3 fruit fly cellular contexts compared by ENCODE assay signal in the genomic region with DNA sequence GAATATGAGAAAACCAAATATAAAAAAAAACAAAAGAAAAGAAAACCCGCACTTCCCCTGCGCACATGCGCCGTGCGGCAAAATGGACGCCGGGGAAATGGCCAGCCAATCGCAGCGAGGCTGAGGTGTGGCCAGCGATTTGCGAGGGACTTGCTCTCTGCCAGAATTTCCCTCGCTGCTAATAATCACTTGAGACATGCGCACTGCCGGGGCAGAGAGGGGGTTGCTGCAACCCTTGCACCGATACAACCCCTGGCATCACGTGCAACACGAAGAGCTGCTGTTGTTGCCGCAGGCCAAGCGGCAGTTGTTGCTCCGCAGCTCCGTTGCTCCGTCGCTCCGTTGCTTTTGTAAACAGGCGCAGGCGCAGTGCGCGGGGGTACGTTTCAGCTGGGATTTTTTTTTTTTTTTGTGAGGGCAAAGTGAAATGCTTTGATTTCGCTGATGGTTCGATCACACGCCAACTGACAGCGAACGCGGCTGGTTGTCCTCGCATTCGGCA.
TF ChIP-seq lines count a peak whose summit lies in the region.

Gene Lmx1a (plus strand): TSS at position 452 of the 502 bp plus-strand sequence.

- TF ChIP-seq CTCF in whole organism, embryonic (GFP tag; optimal IDR thresholded peaks at IDR 0.05; lab: Kevin White, UChicago) = no peak

TF ChIP-seq in whole organism, adult, 20 proteins besides CTCF, POLR2A, EP300 and RAD21:
- TF ChIP-seq CG7101 (tag; optimal IDR thresholded peaks at IDR 0.05; lab: Kevin White, UChicago) = no peak
- peak; percentile 53 for TF ChIP-seq pad (GFP tag; optimal IDR thresholded peaks at IDR 0.05; lab: Kevin White, UChicago)
- TF ChIP-seq CG5204 (GFP tag; optimal IDR thresholded peaks at IDR 0.05; lab: Kevin White, UChicago) = no peak

TF ChIP-seq in whole organism, embryonic, 481 proteins besides CTCF, POLR2A, EP300 and RAD21:
- TF ChIP-seq hbn (GFP tag; IDR thresholded peaks at IDR 0.05; lab: Robert Waterston, UW; ENCODE audit: partially characterized antibody) = 0 out of 2 replicates have a peak, but pooled peaks have one; percentile 16
- TF ChIP-seq CG11696 (GFP tag; IDR thresholded peaks at IDR 0.05; lab: Robert Waterston, UW) = no peak
- 0 out of 3 replicates have a peak, but pooled peaks have one; percentile 23 for TF ChIP-seq CG6791 (GFP tag; IDR thresholded peaks at IDR 0.05; lab: Robert Waterston, UW; ENCODE audit: partially characterized antibody)
- TF ChIP-seq nerfin-1 (tag; optimal IDR thresholded peaks at IDR 0.05; lab: Kevin White, UChicago) = no peak
- no peak for TF ChIP-seq CG18262 (tag; optimal IDR thresholded peaks at IDR 0.05; lab: Kevin White, UChicago)
- TF ChIP-seq Dp (GFP tag; optimal IDR thresholded peaks at IDR 0.05; lab: Kevin White, UChicago) = no peak
- TF ChIP-seq chinmo (GFP tag; IDR thresholded peaks at IDR 0.05; lab: Robert Waterston, UW; ENCODE audit: partially characterized antibody) = 0 out of 4 replicates have a peak, but pooled peaks have one; percentile 59
- peak; percentile 88 for TF ChIP-seq ewg (GFP tag; optimal IDR thresholded peaks at IDR 0.05; lab: Kevin White, UChicago)
- peak; percentile 73 for TF ChIP-seq CG4360 (GFP tag; IDR thresholded peaks at IDR 0.05; lab: Robert Waterston, UW)
- peak; percentile 1 for TF ChIP-seq sqz (GFP tag; optimal IDR thresholded peaks at IDR 0.05; lab: Kevin White, UChicago)
- peak; percentile 12 to 44 for TF ChIP-seq Trl (optimal IDR thresholded peaks at IDR 0.05; lab: Kevin White, UChicago)
- TF ChIP-seq Trl (GFP tag; optimal IDR thresholded peaks at IDR 0.05; lab: Kevin White, UChicago) = no peak
- peak; percentile 28 for TF ChIP-seq Kr (GFP tag; optimal IDR thresholded peaks at IDR 0.05; lab: Kevin White, UChicago)
- TF ChIP-seq crol (GFP tag; IDR thresholded peaks at IDR 0.05; lab: Robert Waterston, UW) = peak; percentile 82
- TF ChIP-seq Nf-YB (GFP tag; optimal IDR thresholded peaks at IDR 0.05; lab: Kevin White, UChicago) = peak; percentile 96
- TF ChIP-seq Nf-YC (tag; optimal IDR thresholded peaks at IDR 0.05; lab: Kevin White, UChicago) = peak; percentile 93
- 0 out of 2 replicates have a peak, but pooled peaks have one; percentile 35 for TF ChIP-seq sens-2 (GFP tag; IDR thresholded peaks at IDR 0.05; lab: Robert Waterston, UW)
- TF ChIP-seq ci (GFP tag; IDR thresholded peaks at IDR 0.05; lab: Robert Waterston, UW) = 0 out of 3 replicates have a peak, but pooled peaks have one; percentile 5
- peak; percentile 88 for TF ChIP-seq seq (GFP tag; IDR thresholded peaks at IDR 0.05; lab: Robert Waterston, UW)
- no peak for TF ChIP-seq Scr (GFP tag; IDR thresholded peaks at IDR 0.05; lab: Robert Waterston, UW; ENCODE audit: partially characterized antibody)
- no peak for TF ChIP-seq fd96Cb (tag; optimal IDR thresholded peaks at IDR 0.05; lab: Kevin White, UChicago)
- TF ChIP-seq Dll (GFP tag; IDR thresholded peaks at IDR 0.05; lab: Robert Waterston, UW; ENCODE audit: partially characterized antibody) = 0 out of 4 replicates have a peak, but pooled peaks have one; percentile 15

TF ChIP-seq in whole organism, prepupa, 60 proteins besides CTCF, POLR2A, EP300 and RAD21:
- no peak for TF ChIP-seq CG1621 (tag; optimal IDR thresholded peaks at IDR 0.05; lab: Kevin White, UChicago)
- TF ChIP-seq Lpt (GFP tag; optimal IDR thresholded peaks at IDR 0.05; lab: Kevin White, UChicago) = no peak
- no peak for TF ChIP-seq CG6808 (GFP tag; optimal IDR thresholded peaks at IDR 0.05; lab: Kevin White, UChicago)
- no peak for TF ChIP-seq Ets96B (tag; optimal IDR thresholded peaks at IDR 0.05; lab: Kevin White, UChicago)
- 0 out of 3 replicates have a peak, but pooled peaks have one; percentile 27 for TF ChIP-seq eg (GFP tag; IDR thresholded peaks at IDR 0.05; lab: Robert Waterston, UW)
